Fruit fly (Drosophila melanogaster) whole organism, embryonic: ENCODE results near the gene Arp3.

Experiments used
- Awh ChIP-seq: fragments of 200-800 bp; sonication (Bioruptor generic); IDR thresholded peaks from 2 replicates; pipeline ENCODE4, ENCODE4 v1.3.6; 2022; ENCODE audit warnings: missing biosample characterization, missing genetic modification characterization
- CG10565 ChIP-seq: fragments of 200-800 bp; sonication (Bioruptor generic); optimal IDR thresholded peaks from 3 replicates; lab custom pipeline; 2016; ENCODE audit warnings: missing biosample characterization, mild to moderate bottlenecking, missing genetic modification characterization
- CG12659 ChIP-seq: fragments of 200-800 bp; sonication (Bioruptor generic); optimal IDR thresholded peaks from 3 replicates; lab custom pipeline; 2017; ENCODE audit warnings: mild to moderate bottlenecking, missing biosample characterization, missing genetic modification reagents, missing genetic modification characterization
- CG12769 ChIP-seq: fragments of 200-800 bp; sonication (Bioruptor generic); optimal IDR thresholded peaks from 2 replicates; lab custom pipeline; 2019; ENCODE audit warnings: missing biosample characterization, mild to moderate bottlenecking, missing genetic modification characterization, moderate library complexity
- CG14860 ChIP-seq: fragments of 200-800 bp; sonication (Bioruptor generic); IDR thresholded peaks from 3 replicates; pipeline ENCODE4 v1.3.6; 2022; ENCODE audit warnings: missing biosample characterization, missing genetic modification characterization; ENCODE audit not compliant: partially characterized antibody
- CG14965 ChIP-seq: fragments of 200-800 bp; sonication (Bioruptor generic); optimal IDR thresholded peaks from 2 replicates; lab custom pipeline; 2016; ENCODE audit warnings: missing biosample characterization, missing genetic modification characterization, borderline replicate concordance
- CG1529 ChIP-seq: fragments of 200-800 bp; sonication (Bioruptor generic); optimal IDR thresholded peaks from 3 replicates; lab custom pipeline; 2018; ENCODE audit warnings: missing biosample characterization, missing genetic modification characterization
- CG2129 ChIP-seq: fragments of 200-800 bp; sonication (Bioruptor generic); IDR thresholded peaks from 2 replicates; pipeline ENCODE4 v1.3.6; 2022; ENCODE audit warnings: missing biosample characterization, missing genetic modification characterization; ENCODE audit not compliant: partially characterized antibody
- CG2678 ChIP-seq: fragments of 200-800 bp; sonication (Bioruptor generic); optimal IDR thresholded peaks from 3 replicates; lab custom pipeline; 2019; ENCODE audit warnings: missing biosample characterization, mild to moderate bottlenecking, missing genetic modification characterization, moderate library complexity
- CG2712 ChIP-seq: fragments of 200-800 bp; optimal IDR thresholded peaks from 3 replicates; lab custom pipeline; 2019; ENCODE audit warnings: missing biosample characterization, mild to moderate bottlenecking, missing genetic modification characterization, moderate library complexity
- CG2889 ChIP-seq: fragments of 200-800 bp; sonication (Bioruptor generic); IDR thresholded peaks from 3 replicates; pipeline ENCODE4 v1.3.6; 2022; ENCODE audit warnings: missing biosample characterization, missing genetic modification characterization
- CG30431 ChIP-seq: fragments of 200-800 bp; sonication (Bioruptor generic); optimal IDR thresholded peaks from 2 replicates; lab custom pipeline; 2017; ENCODE audit warnings: missing biosample characterization, missing genetic modification characterization
- CG3407 ChIP-seq: fragments of 200-800 bp; sonication (Bioruptor generic); optimal IDR thresholded peaks from 2 replicates; lab custom pipeline; 2018; ENCODE audit warnings: missing biosample characterization, mild to moderate bottlenecking, missing genetic modification characterization
- CG34224 ChIP-seq: fragments of 200-800 bp; sonication (Bioruptor generic); IDR thresholded peaks from 3 replicates; pipeline ENCODE4 v1.3.6; 2022; ENCODE audit warnings: missing biosample characterization, missing genetic modification characterization; ENCODE audit not compliant: partially characterized antibody
- CG34376 ChIP-seq: fragments of 200-800 bp; sonication (Bioruptor generic); optimal IDR thresholded peaks from 2 replicates; lab custom pipeline; 2018; ENCODE audit warnings: missing biosample characterization, mild to moderate bottlenecking, missing genetic modification characterization
- CG4424 ChIP-seq: fragments of 200-800 bp; sonication (Bioruptor generic); optimal IDR thresholded peaks from 3 replicates; lab custom pipeline; 2016; ENCODE audit warnings: missing biosample characterization, missing genetic modification characterization
- CG6272 ChIP-seq: fragments of 200-800 bp; sonication (Bioruptor generic); IDR thresholded peaks from 2 replicates; pipeline ENCODE4 v1.3.6; 2022; ENCODE audit warnings: missing biosample characterization, missing genetic modification characterization
- CG6791 ChIP-seq: fragments of 200-800 bp; sonication (Bioruptor generic); IDR thresholded peaks from 3 replicates; pipeline ENCODE4 v1.3.6; 2022; ENCODE audit warnings: missing biosample characterization, missing genetic modification characterization; ENCODE audit not compliant: partially characterized antibody
- CG7745 ChIP-seq: fragments of 200-800 bp; sonication (Bioruptor generic); optimal IDR thresholded peaks from 2 replicates; lab custom pipeline; 2018; ENCODE audit warnings: missing biosample characterization, mild to moderate bottlenecking, missing genetic modification characterization, moderate library complexity
- CrebB ChIP-seq: fragments of 200-800 bp; sonication (Bioruptor generic); optimal IDR thresholded peaks from 3 replicates; lab custom pipeline; 2018; ENCODE audit warnings: missing biosample characterization, mild to moderate bottlenecking, missing genetic modification characterization
- Gsc ChIP-seq: fragments of 200-800 bp; sonication (Bioruptor generic); IDR thresholded peaks from 2 replicates; pipeline ENCODE4 v1.3.6; 2022; ENCODE audit warnings: missing biosample characterization, missing genetic modification characterization
- HLH4C ChIP-seq: fragments of 200-800 bp; sonication (Bioruptor generic); IDR thresholded peaks from 3 replicates; pipeline ENCODE4 v1.3.6; 2022; ENCODE audit warnings: missing biosample characterization, missing genetic modification characterization; ENCODE audit not compliant: partially characterized antibody
- HLHmδ ChIP-seq: fragments of 200-800 bp; sonication (Bioruptor generic); optimal IDR thresholded peaks from 2 replicates; lab custom pipeline; 2018; ENCODE audit warnings: missing biosample characterization, mild to moderate bottlenecking, missing genetic modification characterization, moderate library complexity
- Hey ChIP-seq: fragments of 200-800 bp; sonication (Bioruptor generic); optimal IDR thresholded peaks from 3 replicates; lab custom pipeline; 2018; ENCODE audit warnings: missing biosample characterization, mild to moderate bottlenecking, missing genetic modification characterization
- Hmr ChIP-seq: fragments of 200-800 bp; sonication (Bioruptor generic); optimal IDR thresholded peaks from 3 replicates; lab custom pipeline; 2017; ENCODE audit warnings: mild to moderate bottlenecking, missing biosample characterization, missing genetic modification reagents, missing genetic modification characterization
- Hr51 ChIP-seq, 2 experiments: fragments of 200-800 bp; sonication (Bioruptor generic); optimal IDR thresholded peaks; 2 replicates in 1 of 2; 3 replicates in 1 of 2; lab custom pipeline; 2016 to 2018; ENCODE audit warnings: missing biosample characterization in 2 of 2, missing genetic modification characterization in 2 of 2, mild to moderate bottlenecking in 1 of 2, moderate library complexity in 1 of 2
- NC2β ChIP-seq: fragments of 200-800 bp; sonication (Bioruptor generic); optimal IDR thresholded peaks from 2 replicates; lab custom pipeline; 2016; ENCODE audit warnings: missing biosample characterization, missing genetic modification characterization
- Nf-YB ChIP-seq: fragments of 200-800 bp; sonication (Bioruptor generic); optimal IDR thresholded peaks from 3 replicates; lab custom pipeline; 2019; ENCODE audit warnings: missing biosample characterization, mild to moderate bottlenecking, missing genetic modification characterization, moderate library complexity
- Ssrp ChIP-seq: fragments of 200-800 bp; sonication (Bioruptor generic); optimal IDR thresholded peaks from 2 replicates; lab custom pipeline; 2018; ENCODE audit warnings: missing biosample characterization, mild to moderate bottlenecking, missing genetic modification characterization, moderate library complexity
- TFAM ChIP-seq: fragments of 200-800 bp; sonication (Bioruptor generic); optimal IDR thresholded peaks from 2 replicates; lab custom pipeline; 2017; ENCODE audit warnings: missing biosample characterization, missing genetic modification characterization, inconsistent platforms
- chif ChIP-seq, 2 experiments: fragments of 200-800 bp; sonication (Bioruptor generic); optimal IDR thresholded peaks; 3 replicates each; lab custom pipeline; 2016; ENCODE audit warnings: missing biosample characterization in 2 of 2, missing genetic modification characterization in 2 of 2
- dimm ChIP-seq: fragments of 200-800 bp; sonication (Bioruptor generic); IDR thresholded peaks from 2 replicates; pipeline ENCODE4 v1.3.6; 2022; ENCODE audit warnings: missing biosample characterization, missing genetic modification characterization
- dysf ChIP-seq: fragments of 200-800 bp; sonication (Bioruptor generic); IDR thresholded peaks from 3 replicates; pipeline ENCODE4 v1.3.6; 2022; ENCODE audit warnings: missing biosample characterization, missing genetic modification characterization
- exex ChIP-seq: fragments of 200-800 bp; sonication (Bioruptor generic); optimal IDR thresholded peaks from 4 replicates; lab custom pipeline; 2018; ENCODE audit warnings: missing biosample characterization, mild to moderate bottlenecking, missing genetic modification characterization, moderate library complexity
- fd96Cb ChIP-seq: fragments of 200-800 bp; sonication (Bioruptor generic); optimal IDR thresholded peaks from 2 replicates; lab custom pipeline; 2018; ENCODE audit warnings: missing biosample characterization, mild to moderate bottlenecking, missing genetic modification characterization, moderate library complexity
- fru ChIP-seq: fragments of >200 bp; optimal IDR thresholded peaks from 2 replicates; lab custom pipeline; 2017
- gcm ChIP-seq: fragments of 200-800 bp; sonication (Bioruptor generic); optimal IDR thresholded peaks from 2 replicates; lab custom pipeline; 2019; ENCODE audit warnings: missing biosample characterization, mild to moderate bottlenecking, missing genetic modification characterization, moderate library complexity
- gem ChIP-seq: fragments of 200-800 bp; sonication (Bioruptor generic); optimal IDR thresholded peaks from 2 replicates; lab custom pipeline; 2019; ENCODE audit warnings: missing biosample characterization, mild to moderate bottlenecking, missing genetic modification characterization, moderate library complexity
- gt ChIP-seq: fragments of 200-800 bp; sonication (Bioruptor generic); IDR thresholded peaks from 2 replicates; pipeline ENCODE4 v1.3.6; 2022; ENCODE audit warnings: missing biosample characterization, missing genetic modification characterization
- h ChIP-seq: fragments of >200 bp; optimal IDR thresholded peaks from 2 replicates; lab custom pipeline; 2017
- hkb ChIP-seq, 2 experiments: fragments of 200-800 bp in 1 of 2; fragments of >200 bp in 1 of 2; sonication (Bioruptor generic) in 1 of 2; IDR thresholded peaks in 1 of 2; optimal IDR thresholded peaks in 1 of 2; 2 replicates each; pipeline versions ENCODE4 v1.3.6 to Lab custom; 2017 to 2022; ENCODE audit warnings: missing biosample characterization in 1 of 2, missing genetic modification characterization in 1 of 2
- insv ChIP-seq, 2 experiments: fragments of 200-800 bp; sonication (Bioruptor generic); optimal IDR thresholded peaks; 3 replicates each; lab custom pipeline; 2016 to 2018; ENCODE audit warnings: missing biosample characterization in 2 of 2, missing genetic modification characterization in 2 of 2
- lola ChIP-seq, 3 experiments: fragments of >200 bp in 2 of 3; fragments of 200-800 bp in 1 of 3; sonication (Bioruptor generic) in 1 of 3; optimal IDR thresholded peaks; 2 replicates each; lab custom pipeline; 2017 to 2019; ENCODE audit warnings: missing biosample characterization in 3 of 3, missing genetic modification characterization in 3 of 3, mild to moderate bottlenecking in 1 of 3, moderate library complexity in 1 of 3
- nmo ChIP-seq: fragments of 200-800 bp; sonication (Bioruptor generic); optimal IDR thresholded peaks from 2 replicates; lab custom pipeline; 2018; ENCODE audit warnings: missing biosample characterization, mild to moderate bottlenecking, missing genetic modification characterization, moderate library complexity
- oc ChIP-seq: fragments of 200-800 bp; sonication (Bioruptor generic); optimal IDR thresholded peaks from 2 replicates; lab custom pipeline; 2018; ENCODE audit warnings: missing biosample characterization, mild to moderate bottlenecking, missing genetic modification characterization, moderate library complexity
- pb ChIP-seq: fragments of 200-800 bp; sonication (Bioruptor generic); optimal IDR thresholded peaks from 3 replicates; lab custom pipeline; 2016; ENCODE audit warnings: missing biosample characterization, missing genetic modification characterization
- sima ChIP-seq: fragments of 200-800 bp; sonication (Bioruptor generic); optimal IDR thresholded peaks from 2 replicates; lab custom pipeline; 2016; ENCODE audit warnings: missing biosample characterization, missing genetic modification characterization
- sug ChIP-seq: fragments of 200-800 bp; optimal IDR thresholded peaks from 2 replicates; lab custom pipeline; 2019; ENCODE audit warnings: missing biosample characterization, mild to moderate bottlenecking, missing genetic modification characterization, moderate library complexity
- vnd ChIP-seq: fragments of 200-800 bp; sonication (Bioruptor generic); IDR thresholded peaks from 3 replicates; pipeline ENCODE4 v1.3.6; 2022; ENCODE audit warnings: missing biosample characterization, missing genetic modification characterization; ENCODE audit not compliant: partially characterized antibody
- zf30C ChIP-seq: fragments of 200-800 bp; sonication (Bioruptor generic); optimal IDR thresholded peaks from 3 replicates; lab custom pipeline; 2018; ENCODE audit warnings: missing biosample characterization, mild to moderate bottlenecking, missing genetic modification characterization

Gene Arp3

dm6 chr3L:8094652-8095129, 21.0 kb downstream of the Arp3 start (continued):
- TF ChIP-seq CG4424 (GFP tag; lab: Kevin White, UChicago) = no peak
- no peak for TF ChIP-seq TFAM (GFP tag; lab: Kevin White, UChicago)
- TF ChIP-seq zf30C = no peak
- TF ChIP-seq Ssrp (tag; lab: Kevin White, UChicago) = no peak
- TF ChIP-seq NC2β (GFP tag; lab: Kevin White, UChicago) = no peak
- TF ChIP-seq gt (GFP tag; lab: Robert Waterston, UW) = no peak
- TF ChIP-seq Awh = no peak
- TF ChIP-seq CG14965 (GFP tag; lab: Kevin White, UChicago) = no peak
- TF ChIP-seq CG6791 = no peak
- no peak for TF ChIP-seq h
- peak; percentile 49 for TF ChIP-seq Hmr (GFP tag; lab: Kevin White, UChicago)
- TF ChIP-seq exex (tag; lab: Kevin White, UChicago) = no peak
- TF ChIP-seq Nf-YB (GFP tag; lab: Kevin White, UChicago) = no peak
- no peak for TF ChIP-seq hkb (optimal IDR thresholded peaks at IDR 0.05; lab: Kevin White, UChicago)
- TF ChIP-seq hkb (GFP tag; IDR thresholded peaks at IDR 0.05; lab: Robert Waterston, UW) = no peak
- TF ChIP-seq CG2678 (tag; lab: Kevin White, UChicago) = peak; percentile 59
- TF ChIP-seq Gsc (GFP tag; lab: Robert Waterston, UW) = no peak
- no peak for TF ChIP-seq CG2889 (GFP tag; lab: Robert Waterston, UW)
- TF ChIP-seq CrebB (tag; lab: Kevin White, UChicago) = no peak
- no peak for TF ChIP-seq lola (GFP tag; optimal IDR thresholded peaks at IDR 0.05; lab: Kevin White, UChicago)
- no peak for TF ChIP-seq chif (GFP tag; optimal IDR thresholded peaks at IDR 0.05; lab: Kevin White, UChicago)
- TF ChIP-seq CG7745 = no peak
- no peak for TF ChIP-seq CG34376
- TF ChIP-seq CG10565 = no peak
- peak; percentile 62 for TF ChIP-seq sug
- TF ChIP-seq CG34224 (GFP tag; lab: Robert Waterston, UW) = no peak
- TF ChIP-seq dysf = no peak; the same call in 2 of the 3 replicates
- TF ChIP-seq CG1529 = no peak
- no peak for TF ChIP-seq insv (GFP tag; optimal IDR thresholded peaks at IDR 0.05; lab: Kevin White, UChicago)
- no peak for TF ChIP-seq Hey (tag; lab: Kevin White, UChicago)
- no peak for TF ChIP-seq CG30431 (GFP tag; lab: Kevin White, UChicago)
- peak; percentile 61 for TF ChIP-seq gem (tag; lab: Kevin White, UChicago)
- no peak for TF ChIP-seq fd96Cb (tag; lab: Kevin White, UChicago)
- no peak for TF ChIP-seq CG14860
- no peak for TF ChIP-seq nmo (GFP tag; lab: Kevin White, UChicago)
- TF ChIP-seq HLH4C (GFP tag; lab: Robert Waterston, UW) = no peak
- TF ChIP-seq Hr51 (GFP tag; optimal IDR thresholded peaks at IDR 0.05; lab: Kevin White, UChicago) = no peak
- no peak for TF ChIP-seq sima (GFP tag; lab: Kevin White, UChicago)
- TF ChIP-seq CG2129 (GFP tag; lab: Robert Waterston, UW) = no peak
- TF ChIP-seq pb (GFP tag; lab: Kevin White, UChicago) = no peak
- no peak for TF ChIP-seq CG6272 (GFP tag; lab: Robert Waterston, UW)
- no peak for TF ChIP-seq fru (lab: Kevin White, UChicago)
- no peak for TF ChIP-seq vnd (GFP tag; lab: Robert Waterston, UW)
- peak; percentile 50 for TF ChIP-seq CG2712 (tag; lab: Kevin White, UChicago)
- TF ChIP-seq oc (tag; lab: Kevin White, UChicago) = no peak
- no peak for TF ChIP-seq gcm
- no peak for TF ChIP-seq CG3407
- TF ChIP-seq dimm (GFP tag; lab: Robert Waterston, UW) = no peak
- peak; percentile 2 for TF ChIP-seq CG12659 (GFP tag; lab: Kevin White, UChicago)
- TF ChIP-seq HLHmδ = no peak
- peak; percentile 26 for TF ChIP-seq CG12769
